Fruit fly (Drosophila melanogaster): ENCODE results near the gene ND-39.

dm6 chr3L:20473021-20473799 is 18.7 kb upstream of the ND-39 start, which contains the start of the genes CG32428 and CG5969:
- TF ChIP-seq Vsx2 (GFP tag; optimal IDR thresholded peaks at IDR 0.05; ENCODE audit: partially characterized antibody) (no peak), foxo (GFP tag; optimal IDR thresholded peaks at IDR 0.05) (peak in 1 of 2 experiments; percentile 71), sv (GFP tag; optimal IDR thresholded peaks at IDR 0.05) (no peak), h (GFP tag; optimal IDR thresholded peaks at IDR 0.05) (peak; percentile 71), woc (GFP tag; optimal IDR thresholded peaks at IDR 0.05) (peak; percentile 33), Rel (GFP tag; optimal IDR thresholded peaks at IDR 0.05) (no peak), Rel (tag; optimal IDR thresholded peaks at IDR 0.05) (peak; percentile 66), OdsH (GFP tag; optimal IDR thresholded peaks at IDR 0.05) (peak; percentile 18), br (GFP tag; optimal IDR thresholded peaks at IDR 0.05) (no peak), Myc (optimal IDR thresholded peaks at IDR 0.05) (no peak), GATAd (GFP tag; optimal IDR thresholded peaks at IDR 0.05) (peak; percentile 32), lola (GFP tag; optimal IDR thresholded peaks at IDR 0.05) (no peak), Hr78 (GFP tag; optimal IDR thresholded peaks at IDR 0.05) (no peak)
